Fruit fly (Drosophila melanogaster) whole organism, adult: Measurements from ENCODE around the gene Nup35.

Experiments used
- CG11617 ChIP-seq: fragments of 200-800 bp; sonication (Bioruptor generic); optimal IDR thresholded peaks from 2 replicates; lab custom pipeline; 2017; ENCODE audit warnings: mild to moderate bottlenecking, missing biosample characterization, missing genetic modification reagents, missing genetic modification characterization
- CG12768 ChIP-seq: fragments of 200-800 bp; sonication (Bioruptor generic); optimal IDR thresholded peaks from 2 replicates; lab custom pipeline; 2017; ENCODE audit warnings: missing biosample characterization, missing genetic modification characterization, mild to moderate bottlenecking, moderate library complexity, missing genetic modification reagents
- CG14711 ChIP-seq: fragments of 200-800 bp; sonication (Bioruptor generic); optimal IDR thresholded peaks from 2 replicates; lab custom pipeline; 2018; ENCODE audit warnings: missing biosample characterization, mild to moderate bottlenecking, missing genetic modification characterization, moderate library complexity
- CG1620 ChIP-seq: fragments of 200-800 bp; sonication (Bioruptor generic); optimal IDR thresholded peaks from 2 replicates; lab custom pipeline; 2016; ENCODE audit warnings: missing biosample characterization, missing genetic modification characterization
- CG5204 ChIP-seq: fragments of 200-800 bp; sonication (Bioruptor generic); optimal IDR thresholded peaks from 2 replicates; lab custom pipeline; 2016; ENCODE audit warnings: missing biosample characterization, missing genetic modification characterization
- CG7101 ChIP-seq: fragments of 200-800 bp; sonication (Bioruptor generic); optimal IDR thresholded peaks from 2 replicates; lab custom pipeline; 2018; ENCODE audit warnings: missing biosample characterization, mild to moderate bottlenecking, missing genetic modification characterization, moderate library complexity
- Hr96 ChIP-seq: fragments of 200-800 bp; sonication (Bioruptor generic); optimal IDR thresholded peaks from 2 replicates; lab custom pipeline; 2016; ENCODE audit warnings: missing biosample characterization, missing genetic modification characterization
- Mnt ChIP-seq: fragments of 200-800 bp; sonication (Bioruptor generic); optimal IDR thresholded peaks from 2 replicates; lab custom pipeline; 2016; ENCODE audit warnings: missing biosample characterization, mild to moderate bottlenecking, missing genetic modification characterization
- cic ChIP-seq: fragments of 200-800 bp; sonication (Bioruptor generic); optimal IDR thresholded peaks from 2 replicates; lab custom pipeline; 2017; ENCODE audit warnings: missing biosample characterization, mild to moderate bottlenecking, missing genetic modification characterization, moderate library complexity
- kay ChIP-seq: fragments of 200-800 bp; sonication (Bioruptor generic); peaks from one replicate; lab custom pipeline; 2016; ENCODE audit warnings: missing biosample characterization, missing genetic modification characterization, borderline replicate concordance
- ovo ChIP-seq: fragments of 200-800 bp; sonication (Bioruptor generic); optimal IDR thresholded peaks from 2 replicates; lab custom pipeline; 2016; ENCODE audit warnings: missing biosample characterization, missing genetic modification characterization
- pad ChIP-seq: fragments of 200-800 bp; sonication (Bioruptor generic); optimal IDR thresholded peaks from 3 replicates; lab custom pipeline; 2017; ENCODE audit warnings: missing biosample characterization, missing genetic modification characterization, mild to moderate bottlenecking, moderate library complexity, missing genetic modification reagents
- tj ChIP-seq: fragments of 200-800 bp; sonication (Bioruptor generic); optimal IDR thresholded peaks from 3 replicates; lab custom pipeline; 2017; ENCODE audit warnings: missing biosample characterization, mild to moderate bottlenecking, missing genetic modification characterization, moderate library complexity
- toe ChIP-seq: fragments of 200-800 bp; sonication (Bioruptor generic); optimal IDR thresholded peaks from 2 replicates; lab custom pipeline; 2016; ENCODE audit warnings: missing biosample characterization, missing genetic modification characterization

dm6 chrX:18692948-18693502 lies 45.0 kb downstream of the Nup35 start, which contains the start of gene Cyp18a1:
- TF ChIP-seq pad (GFP tag; lab: Kevin White, UChicago) (no peak), CG1620 (GFP tag; lab: Kevin White, UChicago) (no peak), toe (GFP tag; lab: Kevin White, UChicago) (no peak), Hr96 (GFP tag; lab: Kevin White, UChicago) (no peak), CG12768 (no peak), kay (GFP tag; lab: Kevin White, UChicago) (no peak), ovo (GFP tag; lab: Kevin White, UChicago) (no peak), cic (GFP tag; lab: Kevin White, UChicago) (no peak), CG11617 (GFP tag; lab: Kevin White, UChicago) (no peak), CG5204 (GFP tag; lab: Kevin White, UChicago) (no peak), CG14711 (tag; lab: Kevin White, UChicago) (no peak), CG7101 (tag; lab: Kevin White, UChicago) (no peak), Mnt (GFP tag; lab: Kevin White, UChicago) (no peak), tj (GFP tag; lab: Kevin White, UChicago) (peak; percentile 15)
